Fruit fly (Drosophila melanogaster): ENCODE data around the gene CG32668.

Gene CG32668

dm6 chrX:11159710-11160446 lies at the start of gene CG32668:
TSS of gene CG32668 (minus strand) at chrX:11159760.
- TF ChIP-seq CG8478 (optimal IDR thresholded peaks at IDR 0.05) (no peak), CTCF (optimal IDR thresholded peaks at IDR 0.05) (no peak)

- TF ChIP-seq CTCF (optimal IDR thresholded peaks at IDR 0.05), result no peak
- no peak for TF ChIP-seq CG8478 (optimal IDR thresholded peaks at IDR 0.05)
Measured at dm6 chrX:11203104-11203503, 43.5 kb upstream of the CG32668 start.

dm6 chrX:11201948-11202347 lies 42.4 kb upstream of the CG32668 start, which contains the start of gene CG11106:
TSS of gene CG11106 (plus strand) at chrX:11202248.
- TF ChIP-seq CTCF (optimal IDR thresholded peaks at IDR 0.05), result no peak
- no peak for TF ChIP-seq CG8478 (optimal IDR thresholded peaks at IDR 0.05)

DNA sequence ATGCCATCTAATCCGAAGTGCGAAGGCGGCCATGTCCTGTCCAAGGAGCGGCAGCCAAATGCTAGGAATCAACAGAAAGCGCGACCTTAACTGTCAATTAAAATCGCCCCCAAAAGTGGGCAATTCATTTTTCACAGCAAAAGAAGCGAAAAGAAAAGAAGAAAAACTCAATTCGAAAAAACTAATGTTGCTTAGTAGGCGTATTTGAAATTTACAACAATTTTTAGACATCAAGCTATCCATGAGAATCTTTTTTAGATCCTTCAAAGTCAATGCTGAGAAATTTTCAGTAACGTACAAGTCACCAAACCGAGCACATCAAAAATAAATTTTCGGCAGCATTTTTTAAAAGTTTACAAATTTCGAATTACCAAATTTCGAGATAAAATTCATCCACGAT lies 23.1 kb upstream of the CG32668 start, which contains the start of gene CG15200:
Gene CG15200 (plus strand): TSS at position 301 of the 400 bp plus-strand sequence.
- TF ChIP-seq CTCF (optimal IDR thresholded peaks at IDR 0.05), result no peak
- TF ChIP-seq CG8478 (optimal IDR thresholded peaks at IDR 0.05), result no peak

- TF ChIP-seq CTCF (optimal IDR thresholded peaks at IDR 0.05) (no peak), CG8478 (optimal IDR thresholded peaks at IDR 0.05) (no peak)
Measured at dm6 chrX:11176073-11176472, 16.5 kb upstream of the CG32668 start.

- TF ChIP-seq CG8478 (optimal IDR thresholded peaks at IDR 0.05) (no peak), CTCF (optimal IDR thresholded peaks at IDR 0.05) (no peak)
Measured at dm6 chrX:11170578-11170977, 11.0 kb upstream of the CG32668 start, which contains the start of gene CG1394. TSS of gene CG1394 (minus strand) at chrX:11170678.

- TF ChIP-seq CTCF (optimal IDR thresholded peaks at IDR 0.05), result no peak
- TF ChIP-seq CG8478 (optimal IDR thresholded peaks at IDR 0.05), result no peak
Measured at dm6 chrX:11168958-11169357, 9.4 kb upstream of the CG32668 start, which contains the start of gene Antdh. TSS of gene Antdh (minus strand) at chrX:11169058.

- TF ChIP-seq CG8478 (optimal IDR thresholded peaks at IDR 0.05) (no peak), CTCF (optimal IDR thresholded peaks at IDR 0.05) (no peak)
Measured at dm6 chrX:11155808-11156589, 3.6 kb downstream of the CG32668 start.

DNA sequence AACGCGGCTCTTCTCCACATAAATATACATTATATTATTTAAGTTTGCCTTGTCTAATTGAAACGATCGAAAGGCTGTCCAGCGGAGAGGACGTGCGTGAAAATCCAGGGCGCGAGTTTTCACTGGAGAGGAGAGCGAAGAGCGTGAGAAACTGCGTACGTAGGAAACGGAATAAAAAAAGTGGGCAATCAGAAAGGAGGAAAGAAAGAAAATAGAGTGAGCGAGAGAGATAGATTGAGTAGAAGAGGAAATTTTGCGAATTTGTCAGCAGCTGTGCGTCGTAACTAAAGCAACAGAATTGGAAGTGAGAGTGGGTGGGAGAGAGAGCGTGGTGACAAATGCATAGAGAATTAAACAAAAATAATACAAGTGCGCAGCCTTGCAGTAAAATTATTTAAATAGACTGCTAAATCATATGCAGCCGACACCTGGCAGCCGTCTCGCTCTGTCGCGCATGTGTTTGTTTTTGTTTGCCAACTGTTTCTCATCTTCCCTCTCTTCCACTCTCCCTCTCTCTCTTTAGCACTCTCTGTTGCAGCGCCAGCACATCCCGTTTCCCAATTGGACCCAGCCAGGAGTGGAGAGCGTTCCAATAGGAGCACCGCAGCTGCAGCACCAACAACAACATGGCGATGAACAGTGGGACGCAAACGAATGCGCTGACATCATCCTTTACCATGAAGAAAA lies 4.9 kb downstream of the CG32668 start:
- peak; percentile 1 to 18 for TF ChIP-seq CTCF (optimal IDR thresholded peaks at IDR 0.05)
- no peak for TF ChIP-seq CG8478 (optimal IDR thresholded peaks at IDR 0.05)

dm6 chrX:11153826-11154510 lies 5.6 kb downstream of the CG32668 start, which contains the start of the genes rtv and Dlic:
TSS of gene rtv (minus strand) at chrX:11153990.
TSS of gene Dlic (plus strand) at chrX:11154421.
- TF ChIP-seq CG8478 (optimal IDR thresholded peaks at IDR 0.05) (no peak), CTCF (optimal IDR thresholded peaks at IDR 0.05) (peak; percentile 83 to 89)

DNA sequence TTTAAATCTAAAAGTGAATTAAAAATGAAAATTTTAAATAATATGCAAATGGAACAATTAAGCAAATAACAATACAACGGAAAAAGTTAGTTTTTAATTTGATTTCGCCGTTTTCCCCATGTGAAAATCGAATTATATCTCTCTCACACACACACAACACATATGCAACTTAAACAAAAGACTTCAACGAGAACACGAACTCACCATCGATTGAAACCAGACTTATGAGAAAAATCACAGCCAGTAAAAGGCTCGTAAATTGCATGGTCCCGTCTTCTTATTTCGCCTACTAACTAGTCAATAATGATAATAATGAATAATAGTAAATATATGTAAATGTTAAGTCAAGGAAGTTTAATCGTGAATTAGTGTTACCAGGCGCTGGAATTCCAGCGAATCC lies 6.1 kb downstream of the CG32668 start:
- TF ChIP-seq CG8478 (optimal IDR thresholded peaks at IDR 0.05) (no peak), CTCF (optimal IDR thresholded peaks at IDR 0.05) (no peak)

DNA sequence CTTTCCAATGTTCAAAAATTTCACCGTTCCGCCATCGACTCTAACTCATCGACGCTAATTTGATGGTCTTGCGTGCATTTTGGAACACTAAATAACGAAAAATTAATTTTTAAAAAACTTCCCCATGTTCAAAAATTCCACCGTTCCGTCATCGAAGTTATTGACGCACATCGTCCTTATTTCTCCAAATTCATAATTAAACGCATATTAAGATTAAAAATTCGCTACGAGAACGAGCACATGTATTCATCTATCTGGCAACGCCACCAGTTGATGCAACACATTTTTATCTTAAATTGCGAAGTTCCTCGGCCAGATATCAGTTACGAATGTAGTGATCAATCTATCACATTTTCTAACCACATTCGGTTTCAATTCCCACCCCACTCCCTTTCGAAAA lies 10.4 kb downstream of the CG32668 start, which contains the start of gene Lint-1:
Gene Lint-1 (plus strand): TSS at position 123 of the 400 bp plus-strand sequence.
- no peak for TF ChIP-seq CG8478 (optimal IDR thresholded peaks at IDR 0.05)

- TF ChIP-seq CTCF (optimal IDR thresholded peaks at IDR 0.05), result no peak
- no peak for TF ChIP-seq CG8478 (optimal IDR thresholded peaks at IDR 0.05)
Measured at dm6 chrX:11148272-11148835, 11.2 kb downstream of the CG32668 start, which contains the start of gene Ran. TSS of gene Ran (minus strand) at chrX:11148716.

DNA sequence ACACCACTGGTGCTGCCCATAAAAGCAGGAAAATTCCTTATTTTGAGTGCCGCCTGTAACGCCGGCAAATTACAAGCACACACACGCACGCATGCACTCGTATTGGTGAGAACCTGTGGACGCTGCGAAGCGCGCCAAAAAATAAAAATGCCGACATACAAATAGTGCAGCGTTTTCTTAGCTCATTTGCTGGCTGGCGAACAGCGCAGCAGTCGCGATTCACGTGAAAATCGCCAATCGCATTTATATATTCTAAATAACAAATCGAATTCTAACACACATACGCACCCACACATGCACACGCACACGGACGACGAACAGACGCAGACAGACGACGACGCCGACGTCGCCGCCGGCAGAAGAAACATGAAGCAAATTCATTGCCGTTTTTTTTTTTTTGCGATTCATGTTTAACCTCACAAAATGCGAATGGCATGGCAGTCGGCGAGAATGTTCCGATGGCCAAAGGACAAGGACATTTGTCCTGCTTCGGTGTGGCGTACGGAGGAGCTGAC lies 11.9 kb downstream of the CG32668 start:
- TF ChIP-seq CTCF (optimal IDR thresholded peaks at IDR 0.05), result no peak
- TF ChIP-seq CG8478 (optimal IDR thresholded peaks at IDR 0.05), result no peak
